Fruit fly (Drosophila melanogaster) whole organism, pupa: ENCODE data around the gene TTLL5.

ENCODE experiments used
- CG12605 ChIP-seq: fragments of 200-800 bp; sonication (Bioruptor generic); IDR thresholded peaks from 2 replicates; pipeline ENCODE4 v1.3.6; 2022; ENCODE audit warnings: missing biosample characterization, missing genetic modification characterization
- CG13204 ChIP-seq: fragments of 200-800 bp; sonication (Bioruptor generic); optimal IDR thresholded peaks from 2 replicates; lab custom pipeline; 2018; ENCODE audit warnings: missing biosample characterization, mild to moderate bottlenecking, missing genetic modification characterization, moderate library complexity
- CG14655 ChIP-seq: fragments of 200-800 bp; sonication (Bioruptor generic); optimal IDR thresholded peaks from 3 replicates; lab custom pipeline; 2017; ENCODE audit warnings: mild to moderate bottlenecking, missing biosample characterization, missing genetic modification reagents, missing genetic modification characterization
- CG15710 ChIP-seq: fragments of 200-800 bp; sonication (Bioruptor generic); optimal IDR thresholded peaks from 2 replicates; lab custom pipeline; 2018; ENCODE audit warnings: missing biosample characterization, mild to moderate bottlenecking, missing genetic modification characterization, moderate library complexity
- CG17806 ChIP-seq: fragments of 200-800 bp; sonication (Bioruptor generic); optimal IDR thresholded peaks from 2 replicates; lab custom pipeline; 2018; ENCODE audit warnings: missing biosample characterization, mild to moderate bottlenecking, missing genetic modification characterization, moderate library complexity
- CG4496 ChIP-seq: fragments of 200-800 bp; sonication (Bioruptor generic); IDR thresholded peaks from 3 replicates; pipeline ENCODE4 v1.3.6; 2022; ENCODE audit warnings: missing biosample characterization, missing genetic modification characterization
- CG8301 ChIP-seq: fragments of 200-800 bp; sonication (Bioruptor generic); optimal IDR thresholded peaks from 2 replicates; lab custom pipeline; 2018; ENCODE audit warnings: missing biosample characterization, mild to moderate bottlenecking, missing genetic modification characterization
- EcR ChIP-seq: fragments of 200-800 bp; sonication (Bioruptor generic); optimal IDR thresholded peaks from 3 replicates; lab custom pipeline; 2019; ENCODE audit warnings: missing biosample characterization, missing genetic modification characterization, mild to moderate bottlenecking, moderate library complexity, missing genetic modification reagents
- fd96Ca ChIP-seq: fragments of 200-800 bp; sonication (Bioruptor generic); IDR thresholded peaks from 3 replicates; pipeline ENCODE4 v1.3.6; 2022; ENCODE audit warnings: missing biosample characterization, missing genetic modification characterization

dm6 chr3R:25066856-25067255 is 55.9 kb downstream of the TTLL5 start:
- TF ChIP-seq CG13204 (GFP tag; lab: Kevin White, UChicago), result no peak
- TF ChIP-seq fd96Ca (GFP tag; lab: Robert Waterston, UW), result no peak
- TF ChIP-seq CG14655, result no peak
- no peak for TF ChIP-seq CG4496
- no peak for TF ChIP-seq CG17806 (tag; lab: Kevin White, UChicago)
- no peak for TF ChIP-seq EcR (GFP tag; lab: Kevin White, UChicago)
- no peak for TF ChIP-seq CG15710 (tag; lab: Kevin White, UChicago)
- TF ChIP-seq CG12605 (GFP tag; lab: Robert Waterston, UW), result no peak
- no peak for TF ChIP-seq CG8301
